Fruit fly (Drosophila melanogaster): ENCODE measurements around the gene CG44198.

Gene CG44198

DNA sequence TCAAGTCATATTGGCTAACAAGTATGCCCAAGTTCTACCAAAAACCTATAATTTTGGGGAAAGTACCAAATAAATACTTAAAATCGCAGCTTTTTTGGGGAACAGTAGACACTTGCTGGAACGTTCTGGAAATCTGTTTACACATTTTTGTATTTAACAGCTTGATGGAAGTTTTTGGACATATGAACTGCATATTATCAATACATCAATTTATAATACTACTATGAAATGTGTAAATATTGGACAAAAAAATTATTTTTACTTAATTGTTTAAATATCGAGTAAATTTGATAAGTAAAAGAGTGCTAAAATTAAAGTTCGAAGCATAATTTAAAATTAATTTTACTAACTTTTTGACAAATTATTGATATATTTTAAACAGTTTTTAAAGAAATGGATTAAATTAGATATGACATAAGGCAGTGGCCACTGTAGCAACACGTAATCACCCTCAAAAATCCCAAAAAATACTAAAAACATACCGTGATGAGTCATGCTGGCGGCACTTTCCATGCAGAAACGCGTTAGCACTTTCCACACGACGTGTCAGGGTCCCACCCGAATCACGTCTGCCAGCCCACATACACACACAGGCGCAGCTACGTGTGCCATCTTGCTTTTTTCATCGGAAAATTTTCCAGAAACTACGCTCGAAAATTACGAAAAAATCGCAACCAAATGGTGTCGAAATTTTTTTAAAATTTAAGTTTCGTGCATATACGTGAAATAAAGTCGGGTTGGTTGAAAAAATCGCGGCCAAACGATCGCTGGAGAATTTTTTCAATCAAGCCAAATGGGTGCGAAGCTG is 46.3 kb upstream of the CG44198 start, which contains the start of gene Sirt1 (continued):
- TF ChIP-seq Adf1 (GFP tag; IDR thresholded peaks at IDR 0.05) (no peak), CG3163 (GFP tag; optimal IDR thresholded peaks at IDR 0.05) (no peak), dmrt99B (tag; optimal IDR thresholded peaks at IDR 0.05) (no peak), NC2β (GFP tag; optimal IDR thresholded peaks at IDR 0.05) (no peak), bowl (GFP tag; IDR thresholded peaks at IDR 0.05) (no peak), CG8924 (tag; optimal IDR thresholded peaks at IDR 0.05) (peak; percentile 88), Blimp-1 (GFP tag; optimal IDR thresholded peaks at IDR 0.05) (no peak), pros (GFP tag; optimal IDR thresholded peaks at IDR 0.05) (no peak), tup (GFP tag; optimal IDR thresholded peaks at IDR 0.05) (peak; percentile 11), Sry-δ (GFP tag; optimal IDR thresholded peaks at IDR 0.05) (peak; percentile 4), Vsx1 (GFP tag; optimal IDR thresholded peaks at IDR 0.05) (no peak), CG7786 (GFP tag; optimal IDR thresholded peaks at IDR 0.05) (peak; percentile 16), CG13894 (tag; optimal IDR thresholded peaks at IDR 0.05) (peak; percentile 73), hth (optimal IDR thresholded peaks at IDR 0.05) (no peak), org-1 (GFP tag; optimal IDR thresholded peaks at IDR 0.05) (peak; percentile 72), C15 (GFP tag; IDR thresholded peaks at IDR 0.05) (no peak), CG3281 (GFP tag; optimal IDR thresholded peaks at IDR 0.05) (peak; percentile 89), abd-A (tag; optimal IDR thresholded peaks at IDR 0.05) (no peak), fd102C (GFP tag; optimal IDR thresholded peaks at IDR 0.05) (no peak), ssp (GFP tag; IDR thresholded peaks at IDR 0.05) (peak; percentile 74), CG16863 (GFP tag; optimal IDR thresholded peaks at IDR 0.05) (peak; percentile 57), CG7357 (GFP tag; IDR thresholded peaks at IDR 0.05) (peak; percentile 83), slp2 (GFP tag; optimal IDR thresholded peaks at IDR 0.05) (peak; percentile 16), Fer1 (GFP tag; optimal IDR thresholded peaks at IDR 0.05) (peak; percentile 65), mirr (GFP tag; optimal IDR thresholded peaks at IDR 0.05) (no peak), Sin3A (optimal IDR thresholded peaks at IDR 0.05) (no peak), dysf (GFP tag; IDR thresholded peaks at IDR 0.05) (peak; percentile 90), CG10209 (GFP tag; optimal IDR thresholded peaks at IDR 0.05) (peak; percentile 88), lmd (GFP tag; IDR thresholded peaks at IDR 0.05) (peak; percentile 90), CG1603 (tag; optimal IDR thresholded peaks at IDR 0.05) (no peak), sr (GFP tag; IDR thresholded peaks at IDR 0.05) (no peak), CG13624 (GFP tag; optimal IDR thresholded peaks at IDR 0.05) (peak; percentile 34), BEAF-32 (GFP tag; optimal IDR thresholded peaks at IDR 0.05) (peak; percentile 25), Trl (optimal IDR thresholded peaks at IDR 0.05) (no peak), Trl (GFP tag; optimal IDR thresholded peaks at IDR 0.05) (peak; percentile 14), Chrac-16 (GFP tag; optimal IDR thresholded peaks at IDR 0.05) (peak; percentile 90), gcm2 (GFP tag; optimal IDR thresholded peaks at IDR 0.05) (no peak), CG32772 (GFP tag; IDR thresholded peaks at IDR 0.05) (peak; percentile 75; the same call in 1 of the 2 replicates), Antp (GFP tag; optimal IDR thresholded peaks at IDR 0.05) (peak; percentile 31), CG12391 (tag; optimal IDR thresholded peaks at IDR 0.05) (peak; percentile 92), Dll (GFP tag; IDR thresholded peaks at IDR 0.05; ENCODE audit: partially characterized antibody) (no peak; the same call in 3 of the 4 replicates), en (GFP tag; optimal IDR thresholded peaks at IDR 0.05) (no peak), CG13424 (tag; optimal IDR thresholded peaks at IDR 0.05) (peak; percentile 93), disco-r (GFP tag; optimal IDR thresholded peaks at IDR 0.05) (no peak), CG33557 (GFP tag; optimal IDR thresholded peaks at IDR 0.05) (peak; percentile 80), CG11247 (GFP tag; IDR thresholded peaks at IDR 0.05) (peak; percentile 57; the same call in 1 of the 2 replicates), salm (tag; optimal IDR thresholded peaks at IDR 0.05) (peak; percentile 48), pita (GFP tag; optimal IDR thresholded peaks at IDR 0.05) (no peak), CG6175 (GFP tag; IDR thresholded peaks at IDR 0.05) (0 out of 3 replicates have a peak, but pooled peaks have one; percentile 36), ham (GFP tag; IDR thresholded peaks at IDR 0.05) (no peak)
